Worm (Caenorhabditis elegans): ENCODE results near the gene tba-7.

The tba-7 gene

ce11 chrIII:11397499-11397898 lies 25.9 kb upstream of the tba-7 start, which contains the start of gene Y47D3B.3:
Gene Y47D3B.3, plus strand, starts transcription at chrIII:11397799.
- TF ChIP-seq npax-4 (tag; optimal IDR thresholded peaks at IDR 0.05): no peak
- no peak for TF ChIP-seq nhr-232 (tag; optimal IDR thresholded peaks at IDR 0.05)
- no peak for TF ChIP-seq dve-1 (tag; optimal IDR thresholded peaks at IDR 0.05)
- TF ChIP-seq nhr-11 (tag; optimal IDR thresholded peaks at IDR 0.05): no peak
- no peak for TF ChIP-seq ceh-14 (tag; optimal IDR thresholded peaks at IDR 0.05)
- no peak for TF ChIP-seq ceh-34 (tag; optimal IDR thresholded peaks at IDR 0.05)
- TF ChIP-seq hlh-13 (GFP tag; optimal IDR thresholded peaks at IDR 0.05): no peak
- no peak for TF ChIP-seq fkh-6 (tag; optimal IDR thresholded peaks at IDR 0.05)
- TF ChIP-seq pat-9 (tag; optimal IDR thresholded peaks at IDR 0.05): no peak
- TF ChIP-seq K09A11.1 (tag; optimal IDR thresholded peaks at IDR 0.05; ENCODE audit: insufficient read depth): no peak
- no peak for TF ChIP-seq ceh-22 (tag; optimal IDR thresholded peaks at IDR 0.05)
- TF ChIP-seq eyg-1 (tag; optimal IDR thresholded peaks at IDR 0.05): no peak
- no peak for TF ChIP-seq unc-86 (tag; optimal IDR thresholded peaks at IDR 0.05)
- TF ChIP-seq ceh-48 (tag; optimal IDR thresholded peaks at IDR 0.05): no peak
- no peak for TF ChIP-seq che-1 (tag; optimal IDR thresholded peaks at IDR 0.05)
- TF ChIP-seq elt-2 (tag; optimal IDR thresholded peaks at IDR 0.05): no peak

ce11 chrIII:11393162-11393561 lies 21.6 kb upstream of the tba-7 start, which contains the start of gene nlp-21:
Gene nlp-21, minus strand, starts transcription at chrIII:11393262.
- TF ChIP-seq hlh-30 (tag; optimal IDR thresholded peaks at IDR 0.05; ENCODE audit: insufficient read depth): no peak
- TF ChIP-seq sox-4 (tag; optimal IDR thresholded peaks at IDR 0.05): no peak
- TF ChIP-seq hlh-8 (tag; optimal IDR thresholded peaks at IDR 0.05): no peak
- TF ChIP-seq eyg-1 (tag; optimal IDR thresholded peaks at IDR 0.05): no peak
- no peak for TF ChIP-seq nhr-232 (tag; optimal IDR thresholded peaks at IDR 0.05)
- TF ChIP-seq zip-5 (tag; optimal IDR thresholded peaks at IDR 0.05): no peak
- no peak for TF ChIP-seq nhr-11 (tag; optimal IDR thresholded peaks at IDR 0.05)
- no peak for TF ChIP-seq lim-6 (tag; optimal IDR thresholded peaks at IDR 0.05)
- TF ChIP-seq hlh-6 (tag; optimal IDR thresholded peaks at IDR 0.05): no peak
- no peak for TF ChIP-seq elt-4 (tag; optimal IDR thresholded peaks at IDR 0.05)
- TF ChIP-seq ama-1 (optimal IDR thresholded peaks at IDR 0.05): no peak
- no peak for TF ChIP-seq ceh-9 (tag; optimal IDR thresholded peaks at IDR 0.05)
- TF ChIP-seq pros-1 (tag; optimal IDR thresholded peaks at IDR 0.05): no peak
- no peak for TF ChIP-seq pqm-1 (tag; optimal IDR thresholded peaks at IDR 0.05)
- no peak for TF ChIP-seq K02D7.2 (tag; optimal IDR thresholded peaks at IDR 0.05)

- TF ChIP-seq ceh-19 (GFP tag; optimal IDR thresholded peaks at IDR 0.05): no peak
- TF ChIP-seq dve-1 (tag; optimal IDR thresholded peaks at IDR 0.05): peak; percentile 85
- no peak for TF ChIP-seq mec-3 (tag; optimal IDR thresholded peaks at IDR 0.05; ENCODE audit: borderline replicate concordance)
- no peak for TF ChIP-seq ceh-2 (tag; optimal IDR thresholded peaks at IDR 0.05)
- TF ChIP-seq ceh-6 (GFP tag; optimal IDR thresholded peaks at IDR 0.05): no peak
- TF ChIP-seq ceh-31 (tag; optimal IDR thresholded peaks at IDR 0.05): no peak
Observed at ce11 chrIII:11392740-11393139, 21.2 kb upstream of the tba-7 start.

- TF ChIP-seq unc-42 (tag; optimal IDR thresholded peaks at IDR 0.05) (peak; percentile 67), nhr-11 (tag; optimal IDR thresholded peaks at IDR 0.05) (no peak), hlh-8 (tag; optimal IDR thresholded peaks at IDR 0.05) (no peak), ceh-30 (tag; optimal IDR thresholded peaks at IDR 0.05) (no peak)
Observed at ce11 chrIII:11391601-11392520, 20.3 kb upstream of the tba-7 start.
